Worm (Caenorhabditis elegans): Measurements from ENCODE around the gene pqn-96.

- TF ChIP-seq lin-39 (tag; optimal IDR thresholded peaks at IDR 0.05) (no peak), nhr-43 (tag; optimal IDR thresholded peaks at IDR 0.05; ENCODE audit: poor library complexity, severe bottlenecking) (no peak), nhr-11 (tag; optimal IDR thresholded peaks at IDR 0.05) (no peak), nhr-12 (tag; optimal IDR thresholded peaks at IDR 0.05) (no peak), elt-3 (tag; optimal IDR thresholded peaks at IDR 0.05) (no peak), tbx-2 (tag; optimal IDR thresholded peaks at IDR 0.05) (no peak), snpc-4 (tag; optimal IDR thresholded peaks at IDR 0.05) (no peak), fos-1 (tag; optimal IDR thresholded peaks at IDR 0.05) (no peak), aly-2 (tag; optimal IDR thresholded peaks at IDR 0.05) (no peak), elt-2 (tag; optimal IDR thresholded peaks at IDR 0.05) (no peak)
Observed at ce11 chrIII:8389539-8389938, 49.7 kb downstream of the pqn-96 start, which contains the start of gene ZK353.4.
